Worm (Caenorhabditis elegans) whole organism, dauer: ENCODE results near the gene gst-37.

Source experiments
- unc-62 ChIP-seq: sonication (generic microtip); optimal IDR thresholded peaks from 2 replicates; lab custom pipeline; 2017; ENCODE audit warnings: missing biosample characterization, missing genetic modification reagents, missing genetic modification characterization

Gene gst-37

DNA sequence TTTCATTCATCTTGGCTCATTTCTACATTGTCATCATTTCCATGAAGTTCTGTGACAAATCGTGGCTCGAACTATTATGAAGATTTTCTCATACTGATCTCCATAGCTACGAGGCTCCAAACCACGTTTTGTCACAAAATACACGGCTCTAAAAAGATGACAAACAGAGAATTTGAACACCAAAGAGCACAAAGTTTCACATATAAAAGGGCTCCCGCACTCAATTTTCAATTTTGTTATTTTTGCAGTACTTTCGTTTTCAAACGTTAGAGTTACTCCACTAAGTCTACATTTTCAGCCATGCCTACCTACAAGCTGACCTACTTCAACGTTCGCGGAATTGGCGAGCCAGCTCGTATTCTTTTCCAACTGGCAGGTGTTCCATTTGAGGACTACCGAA, at the start of gene gst-37:
TSS of gene gst-37 (plus strand) at position 301 of the 400 bp plus-strand sequence.
- no peak for TF ChIP-seq unc-62

ce11 chrV:1871768-1872296, 49.6 kb upstream of the gst-37 start, which contains the start of the genes T10B5.4 and cct-7:
TSS of gene T10B5.4 (minus strand) at chrV:1871807.
TSS of gene cct-7 (plus strand) at chrV:1872246.
- TF ChIP-seq unc-62: no peak

ce11 chrV:1874827-1875226, 46.6 kb upstream of the gst-37 start:
- no peak for TF ChIP-seq unc-62

ce11 chrV:1875497-1875988, 45.9 kb upstream of the gst-37 start:
- no peak for TF ChIP-seq unc-62

DNA sequence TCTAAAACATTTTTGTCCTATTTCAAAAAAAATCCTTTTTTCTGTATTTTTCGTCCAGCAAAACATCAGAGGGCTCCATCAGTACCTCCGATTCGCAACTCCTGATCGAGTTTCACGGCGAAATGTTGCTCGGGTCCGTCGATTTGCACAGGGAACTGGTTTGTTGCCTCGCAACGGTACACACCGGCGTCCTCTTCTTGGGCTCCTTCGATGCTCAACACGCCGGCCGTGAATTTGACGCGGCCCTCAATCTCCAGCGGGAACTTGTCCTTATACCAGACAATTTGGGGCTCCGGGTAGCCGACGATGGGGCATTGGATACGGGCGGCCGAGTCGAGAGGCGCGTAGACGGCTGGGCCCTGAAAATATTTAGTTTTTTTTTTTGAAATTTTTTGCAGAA, 43.4 kb upstream of the gst-37 start:
- TF ChIP-seq unc-62: no peak

DNA sequence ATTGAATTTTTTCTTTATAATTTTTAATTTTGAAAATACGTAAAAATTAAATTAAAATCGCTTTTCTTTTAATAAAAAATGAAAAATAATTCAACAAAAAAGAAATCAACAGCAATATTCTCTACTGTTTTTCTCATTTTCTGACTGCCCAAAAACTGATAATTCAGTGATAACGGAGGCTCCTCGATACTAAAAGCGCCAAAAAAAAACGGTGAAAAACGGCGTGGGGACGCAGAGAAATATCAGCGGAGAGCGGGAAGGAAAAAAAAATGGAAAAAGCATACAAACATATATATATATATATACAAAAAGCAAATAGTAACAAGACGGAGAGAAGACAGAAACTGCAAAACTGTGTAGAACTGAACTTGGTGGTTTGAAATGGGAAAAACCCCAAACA, 38.3 kb upstream of the gst-37 start:
- no peak for TF ChIP-seq unc-62

DNA sequence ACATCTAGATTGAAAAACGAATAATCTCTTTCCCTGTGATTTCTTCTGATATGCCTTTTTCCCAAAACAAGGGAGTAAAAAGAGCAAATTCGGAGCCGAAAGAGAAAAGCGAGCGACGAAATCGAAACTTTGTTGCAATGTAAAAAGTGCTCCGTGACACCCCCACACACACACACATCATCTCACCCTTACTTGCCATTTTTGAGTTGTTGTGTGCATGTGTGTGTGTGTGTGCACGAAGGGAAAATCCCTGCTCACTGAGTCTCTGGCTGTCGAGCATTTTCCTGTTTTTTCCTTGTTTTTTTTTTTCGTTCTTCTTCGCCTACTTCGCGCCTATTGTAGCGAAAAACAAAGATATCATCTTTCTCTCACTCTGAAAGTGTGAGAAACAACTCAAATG, 34.4 kb upstream of the gst-37 start:
- no peak for TF ChIP-seq unc-62

DNA sequence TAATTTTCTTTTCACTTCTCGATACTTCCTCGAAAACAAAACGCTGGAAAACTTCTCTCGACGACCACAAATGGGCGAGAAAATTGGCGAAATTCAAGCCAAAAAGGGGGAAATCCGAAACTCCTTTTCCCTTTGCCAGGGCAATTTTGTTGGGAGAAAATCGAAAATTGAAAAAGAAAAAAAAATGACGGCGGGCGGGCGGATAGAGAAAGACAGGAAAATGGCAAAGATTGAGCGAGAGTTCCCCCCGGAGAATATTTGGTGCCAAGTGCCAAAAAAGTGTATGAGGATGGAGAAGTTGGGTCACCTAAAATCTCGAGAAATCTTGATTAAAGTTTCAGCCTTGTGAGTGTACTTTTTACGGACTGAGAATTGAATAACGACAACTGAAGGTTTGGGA, 33.1 kb upstream of the gst-37 start:
- TF ChIP-seq unc-62: no peak

DNA sequence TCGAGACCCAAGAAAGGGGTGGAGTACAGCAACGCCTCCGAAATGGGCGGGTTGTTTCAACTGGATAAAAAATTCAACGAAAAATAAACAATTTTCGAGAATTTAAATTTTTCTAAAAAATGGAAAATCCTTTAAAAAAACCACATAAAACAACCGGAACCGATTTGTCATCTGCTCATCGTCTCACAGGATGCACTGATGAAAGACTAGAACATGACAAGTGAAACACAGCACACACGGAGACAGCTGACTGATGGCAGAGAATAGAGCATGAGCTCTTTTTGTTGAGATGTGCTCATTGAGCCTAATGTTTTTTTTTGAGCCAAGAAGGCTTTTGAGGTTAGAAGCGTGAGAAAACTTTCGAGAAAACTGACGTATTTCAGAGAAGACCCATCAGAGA, 31.4 kb upstream of the gst-37 start:
- TF ChIP-seq unc-62: no peak

- no peak for TF ChIP-seq unc-62
Measured at ce11 chrV:1892567-1893277, 28.7 kb upstream of the gst-37 start, which contains the start of gene zig-11. TSS of gene zig-11 (minus strand) at chrV:1892939.

DNA sequence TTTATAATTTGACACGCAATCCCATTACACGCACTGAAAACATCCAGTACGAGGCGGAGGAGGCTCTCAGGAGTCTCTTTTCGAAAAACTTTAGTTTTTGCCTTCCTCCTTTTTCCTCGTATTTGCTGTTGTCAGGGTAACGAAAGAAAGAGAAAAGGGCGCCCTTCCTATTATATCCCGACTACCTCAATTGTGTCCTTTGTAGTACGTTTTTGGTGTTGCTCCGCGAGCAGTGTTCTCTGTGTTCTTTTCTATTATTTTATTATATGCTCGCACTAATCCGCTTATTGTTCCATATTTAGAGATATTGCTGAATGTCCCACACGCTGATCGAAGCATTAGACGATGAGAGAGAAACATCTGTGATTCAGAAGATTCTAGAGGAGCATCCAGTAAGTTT, 25.9 kb upstream of the gst-37 start, which contains the start of gene nphp-2:
TSS of gene nphp-2 (plus strand) at position 301 of the 400 bp plus-strand sequence.
- TF ChIP-seq unc-62: no peak

DNA sequence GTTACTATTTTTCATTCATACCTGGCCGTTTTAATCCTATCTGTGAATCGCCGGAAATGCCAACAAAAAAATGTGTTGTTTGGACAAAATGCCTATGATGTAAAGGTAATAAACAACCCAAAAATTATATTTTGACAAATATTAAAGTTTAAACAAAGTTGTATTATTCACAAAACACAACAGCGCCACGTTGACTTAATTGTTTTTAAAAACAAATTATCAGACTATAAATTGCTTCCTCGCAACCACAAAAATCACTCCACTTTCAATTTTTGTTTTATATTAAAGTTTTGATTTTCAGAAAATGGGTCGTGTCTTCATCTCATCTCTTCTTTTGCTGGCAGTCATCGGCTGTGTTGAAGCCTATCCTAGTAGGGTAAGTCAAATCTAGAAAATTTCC, 14.1 kb upstream of the gst-37 start, which contains the start of gene Y32G9A.5:
TSS of gene Y32G9A.5 (plus strand) at position 301 of the 400 bp plus-strand sequence.
- TF ChIP-seq unc-62: no peak

DNA sequence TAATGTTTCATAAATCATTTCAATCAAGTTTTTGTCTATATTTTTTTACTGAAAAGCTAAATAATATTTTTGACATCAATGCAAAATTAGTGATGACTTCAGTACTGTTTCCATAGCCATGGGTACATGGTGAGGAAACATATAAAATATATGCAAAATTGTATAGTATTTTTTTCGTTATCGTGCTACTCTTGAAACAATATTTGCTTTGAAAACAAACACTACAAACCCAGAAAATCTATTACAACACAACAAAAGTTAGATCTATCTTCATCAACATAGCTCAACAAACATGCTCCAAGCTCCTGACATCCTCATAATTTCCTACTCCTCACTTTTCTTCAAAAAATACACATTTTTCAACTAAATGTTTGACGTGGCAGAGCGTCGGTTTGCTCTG, 12.9 kb upstream of the gst-37 start, which contains the start of gene srp-3:
TSS of gene srp-3 (plus strand) at position 301 of the 400 bp plus-strand sequence.
- TF ChIP-seq unc-62: no peak

ce11 chrV:1911102-1911501, 10.3 kb upstream of the gst-37 start, which contains the start of gene Y32G9A.3:
TSS of gene Y32G9A.3 (plus strand) at chrV:1911402.
- TF ChIP-seq unc-62: no peak

DNA sequence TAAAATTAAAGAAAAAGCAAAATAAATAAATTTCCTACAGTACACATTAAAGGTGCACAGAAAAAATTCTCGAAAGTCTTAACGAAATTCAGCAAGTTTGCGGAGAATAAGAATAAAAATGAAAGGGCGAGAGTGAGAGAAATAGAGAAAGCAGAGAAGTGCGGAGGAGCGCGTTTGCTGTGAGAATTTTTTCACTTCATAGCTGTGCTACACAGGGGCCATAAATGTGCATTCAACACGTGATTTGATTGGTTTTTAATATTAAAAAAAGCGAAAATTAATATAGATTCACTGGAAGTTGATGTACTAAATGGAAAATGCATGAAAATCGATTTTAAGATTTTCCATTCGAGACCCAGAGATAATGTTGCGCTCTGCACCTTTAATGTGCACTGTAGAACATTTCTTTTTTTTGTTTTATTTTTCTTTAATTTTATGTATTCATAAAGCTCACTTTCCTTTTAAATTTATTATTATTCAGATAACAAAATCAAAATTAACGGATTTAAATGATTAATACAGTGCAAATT, 3.3 kb upstream of the gst-37 start, which contains the start of gene Y32G9A.2:
TSS of gene Y32G9A.2 (plus strand) at position 480 of the 530 bp plus-strand sequence.
- TF ChIP-seq unc-62: no peak

ce11 chrV:1920105-1920504, 1.3 kb upstream of the gst-37 start, which contains the start of gene Y32G9A.12:
TSS of gene Y32G9A.12 (minus strand) at chrV:1920205.
- no peak for TF ChIP-seq unc-62

DNA sequence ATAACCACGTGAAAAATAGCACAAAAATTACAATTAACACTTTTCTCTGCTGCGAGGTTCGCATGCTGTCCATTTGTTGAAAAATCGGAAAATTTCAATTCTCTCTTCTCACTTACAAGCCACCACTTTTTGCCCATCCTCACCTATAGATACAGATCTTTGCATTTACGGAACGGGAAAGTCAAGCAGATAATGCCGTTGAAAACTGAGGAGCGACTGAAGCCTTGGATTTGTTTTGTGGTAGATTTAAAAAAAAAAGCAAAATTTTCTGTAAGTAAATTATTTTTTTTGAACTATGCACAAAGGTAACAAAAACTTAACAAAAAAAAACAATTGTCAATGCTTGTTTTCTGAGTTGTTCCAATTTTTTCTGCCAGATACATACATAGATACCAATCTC, 4.1 kb downstream of the gst-37 start, which contains the start of gene T06A1.1:
TSS of gene T06A1.1 (minus strand) at position 101 of the 400 bp plus-strand sequence.
- no peak for TF ChIP-seq unc-62
